Worm (Caenorhabditis elegans): ENCODE results near the gene F32D1.7.

DNA sequence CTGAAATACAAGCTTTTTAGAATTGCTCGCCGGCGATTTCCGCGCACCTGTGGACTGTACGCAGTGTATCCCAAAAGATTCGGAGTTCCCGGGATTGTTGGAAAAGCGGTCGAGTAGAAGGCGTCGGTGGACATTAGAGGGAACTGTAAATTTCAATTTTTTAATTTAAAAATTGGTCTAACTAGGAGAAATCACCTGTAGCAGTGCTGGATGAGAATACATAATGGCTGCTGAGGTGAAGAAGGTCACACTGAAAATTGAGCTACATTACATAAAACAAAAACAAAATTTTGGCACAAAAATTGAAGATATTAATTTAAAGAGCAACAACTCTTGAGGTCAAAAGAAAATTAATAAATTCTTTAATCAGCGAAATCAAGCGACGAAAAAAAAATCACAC, 1.3 kb downstream of the F32D1.7 start, which contains the start of gene neg-1:
- TF ChIP-seq tbx-8 (GFP tag; optimal IDR thresholded peaks at IDR 0.05) = no peak
- TF ChIP-seq unc-62 (GFP tag; optimal IDR thresholded peaks at IDR 0.05) = no peak
- TF ChIP-seq snpc-4 (tag; optimal IDR thresholded peaks at IDR 0.05) = no peak
- no peak for TF ChIP-seq unc-39 (tag; optimal IDR thresholded peaks at IDR 0.05)
